Fruit fly (Drosophila melanogaster): ENCODE data around the gene CG10738.

- TF ChIP-seq ovo (GFP tag; optimal IDR thresholded peaks at IDR 0.05) = no peak
- TF ChIP-seq cic (GFP tag; optimal IDR thresholded peaks at IDR 0.05) = no peak
- TF ChIP-seq bab1 (GFP tag; optimal IDR thresholded peaks at IDR 0.05) = no peak
- no peak for TF ChIP-seq CG5204 (GFP tag; optimal IDR thresholded peaks at IDR 0.05)
- TF ChIP-seq tj (GFP tag; optimal IDR thresholded peaks at IDR 0.05) = peak; percentile 17
Measured at dm6 chr3L:13495065-13495464, 44.5 kb downstream of the CG10738 start.

Data from whole organism, adult.